Worm (Caenorhabditis elegans) whole organism, early embryonic: ENCODE results near the gene M01H9.10.

Source experiments
- B0310.2 ChIP-seq: sonication (generic microtip); optimal IDR thresholded peaks from 2 replicates; lab custom pipeline; 2016; ENCODE audit warnings: mild to moderate bottlenecking, missing genetic modification characterization, missing compliant biosample characterization
- F13C5.2 ChIP-seq: sonication (generic microtip); optimal IDR thresholded peaks from 2 replicates; lab custom pipeline; 2017; ENCODE audit warnings: mild to moderate bottlenecking, missing genetic modification characterization, inconsistent platforms, missing compliant biosample characterization
- aly-1 ChIP-seq: sonication (generic microtip); optimal IDR thresholded peaks from 2 replicates; lab custom pipeline; 2016; ENCODE audit warnings: missing genetic modification characterization, missing compliant biosample characterization
- ama-1 ChIP-seq: fragments of 150-350 bp; optimal IDR thresholded peaks from 2 replicates; lab custom pipeline; 2014
- ceh-13 ChIP-seq: fragments of 200-800 bp; sonication (Bioruptor generic); optimal IDR thresholded peaks from 2 replicates; lab custom pipeline; 2018; ENCODE audit warnings: mild to moderate bottlenecking, missing genetic modification characterization, missing compliant biosample characterization
- ceh-36 ChIP-seq: sonication (generic microtip); optimal IDR thresholded peaks from 2 replicates; lab custom pipeline; 2016; ENCODE audit warnings: missing genetic modification characterization, inconsistent platforms, missing compliant biosample characterization
- ets-7 ChIP-seq: sonication (generic microtip); optimal IDR thresholded peaks from 2 replicates; lab custom pipeline; 2016; ENCODE audit warnings: missing genotype, missing genetic modification characterization, missing compliant biosample characterization
- flt-1 ChIP-seq: fragments of 200-800 bp; sonication (Bioruptor generic); IDR thresholded peaks from 2 replicates; pipeline ENCODE4 v1.3.6; 2022; ENCODE audit warnings: missing genetic modification characterization, missing compliant biosample characterization
- hmbx-1 ChIP-seq: sonication (generic microtip); optimal IDR thresholded peaks from 2 replicates; lab custom pipeline; 2016; ENCODE audit warnings: mild to moderate bottlenecking, missing genetic modification characterization, missing compliant biosample characterization
- hmg-4 ChIP-seq: fragments of 200-800 bp; sonication (Bioruptor generic); optimal IDR thresholded peaks from 2 replicates; lab custom pipeline; 2018; ENCODE audit warnings: mild to moderate bottlenecking, missing genetic modification characterization, missing compliant biosample characterization
- hnd-1 ChIP-seq: sonication (generic microtip); optimal IDR thresholded peaks from 2 replicates; lab custom pipeline; 2016; ENCODE audit warnings: missing genetic modification characterization, missing compliant biosample characterization
- pes-1 ChIP-seq: fragments of 200-800 bp; sonication (Bioruptor generic); IDR thresholded peaks from 2 replicates; pipeline ENCODE4 v1.3.6; 2022; ENCODE audit warnings: missing genetic modification reagents, missing genetic modification characterization, missing compliant biosample characterization
- scrt-1 ChIP-seq: fragments of 200-800 bp; sonication (Bioruptor generic); IDR thresholded peaks from 2 replicates; pipeline ENCODE4 v1.3.6; 2022; ENCODE audit warnings: missing genetic modification characterization, missing compliant biosample characterization
- sea-1 ChIP-seq: fragments of 200-800 bp; sonication (Bioruptor generic); conservative IDR thresholded peaks from 2 replicates; pipeline ENCODE4 v1.3.6; 2022; ENCODE audit warnings: missing genetic modification characterization, missing compliant biosample characterization
- tbx-11 ChIP-seq: fragments of 200-800 bp; sonication (Bioruptor generic); IDR thresholded peaks from 2 replicates; pipeline ENCODE4 v1.3.6; 2022; ENCODE audit warnings: missing genetic modification characterization, missing compliant biosample characterization
- tbx-37 ChIP-seq: fragments of 200-800 bp; sonication (Bioruptor generic); conservative IDR thresholded peaks from 2 replicates; pipeline ENCODE4 v1.3.6; 2022; ENCODE audit warnings: missing genetic modification reagents, missing genetic modification characterization, missing compliant biosample characterization
- tra-4 ChIP-seq: sonication (generic microtip); optimal IDR thresholded peaks from 2 replicates; lab custom pipeline; 2017; ENCODE audit warnings: missing genetic modification characterization, missing compliant biosample characterization

Gene M01H9.10

DNA sequence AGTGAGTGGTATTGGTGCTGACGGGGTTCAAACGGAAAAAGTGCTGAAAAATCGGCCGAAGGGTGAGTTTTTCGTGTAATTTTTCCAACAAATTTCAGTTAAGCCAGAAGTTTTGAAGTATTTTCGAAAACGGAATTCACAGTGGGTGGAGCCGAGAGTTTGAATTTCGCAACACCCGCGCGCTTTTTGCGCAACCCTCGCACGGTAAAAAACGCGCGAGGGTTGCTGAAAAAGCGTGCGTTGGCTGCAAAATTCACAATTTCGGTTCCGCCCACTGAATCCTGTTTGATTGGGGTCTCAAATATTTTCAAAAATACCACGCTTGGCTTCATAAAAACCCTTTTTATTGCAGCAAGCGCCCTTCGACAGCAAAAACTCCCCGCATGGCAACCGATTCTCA, 32.6 kb downstream of the M01H9.10 start:
- TF ChIP-seq hmbx-1, result no peak
- TF ChIP-seq ama-1 (lab: Kevin White, UChicago), result no peak
- no peak for TF ChIP-seq B0310.2
- TF ChIP-seq pes-1 (GFP tag; lab: Robert Waterston, UW), result 0 out of 2 replicates have a peak, but pooled peaks have one; percentile 39
- 0 out of 2 replicates have a peak, but pooled peaks have one; percentile 2 for TF ChIP-seq sea-1 (GFP tag; lab: Robert Waterston, UW)

DNA sequence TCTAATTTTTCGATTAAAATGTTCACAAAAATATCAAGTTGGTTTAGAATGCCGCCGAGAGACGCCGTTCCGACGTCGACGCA, 32.8 kb downstream of the M01H9.10 start, which contains the start of gene chat-1:
chat-1 (plus strand) TSS at position 48 of the 83 bp plus-strand sequence.
- TF ChIP-seq sea-1 (GFP tag; lab: Robert Waterston, UW) (0 out of 2 replicates have a peak, but pooled peaks have one; percentile 16), ceh-36 (no peak), tra-4 (tag; lab: Kevin White, UChicago) (no peak), ama-1 (lab: Kevin White, UChicago) (peak; percentile 11)

DNA sequence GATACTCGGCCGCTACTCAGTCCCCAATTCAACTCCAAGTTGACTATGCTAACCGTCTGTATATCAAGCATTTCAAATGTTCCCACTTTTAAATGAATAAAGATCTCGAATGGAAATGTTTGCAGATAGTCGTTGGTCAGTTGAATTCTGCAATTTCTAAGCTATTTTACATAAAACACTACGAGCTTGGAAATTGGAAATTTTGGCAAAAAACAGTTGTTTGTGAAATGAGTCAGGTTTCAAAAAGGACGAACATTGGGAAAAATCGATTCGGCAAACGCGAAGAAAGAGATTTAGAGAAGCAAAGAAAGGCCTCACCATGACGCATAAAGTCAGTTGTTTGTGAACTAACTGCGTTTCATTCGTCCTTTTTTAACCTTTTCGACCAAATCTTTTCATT, 33.0 kb downstream of the M01H9.10 start:
- TF ChIP-seq hmg-4 (GFP tag; lab: Kevin White, UChicago) (no peak), aly-1 (tag; lab: Kevin White, UChicago) (no peak), ama-1 (lab: Kevin White, UChicago) (peak; percentile 81)

DNA sequence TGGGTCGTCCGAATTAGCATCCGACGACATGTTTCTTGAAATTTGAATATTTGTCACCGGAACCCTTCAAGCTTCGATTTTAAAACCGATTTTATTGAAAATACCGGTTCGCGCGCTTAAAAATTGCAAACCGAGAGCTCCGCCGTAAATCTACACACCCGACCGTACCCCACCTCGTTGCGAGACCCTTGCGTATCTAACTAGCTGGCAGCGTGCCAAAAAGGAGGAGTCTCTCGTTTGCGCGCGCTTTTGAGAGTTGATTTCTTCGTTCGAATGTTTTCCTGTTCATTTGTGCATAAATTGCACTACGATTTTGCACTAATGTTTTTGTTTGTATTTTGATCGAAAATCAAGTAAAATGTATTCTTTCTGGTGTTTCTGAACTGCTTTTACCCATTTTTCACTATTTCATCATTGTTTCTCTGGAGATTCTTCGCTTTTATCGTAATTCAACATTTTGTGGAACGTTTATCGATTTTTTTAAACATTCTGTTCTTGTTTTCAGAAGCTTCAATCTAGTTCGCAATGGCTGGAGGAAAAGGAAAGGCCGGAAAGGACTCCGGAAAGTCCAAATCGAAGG, 34.1 kb downstream of the M01H9.10 start, which contains the start of the genes wapl-1 and htz-1:
wapl-1 (minus strand) TSS at position 30 of the 580 bp plus-strand sequence.
htz-1 (plus strand) TSS at position 506 of the 580 bp plus-strand sequence.
- TF ChIP-seq F13C5.2 (tag; lab: Kevin White, UChicago) (peak; percentile 48), hnd-1 (no peak), ets-7 (tag; lab: Kevin White, UChicago) (no peak), B0310.2 (no peak), tbx-37 (GFP tag; lab: Robert Waterston, UW) (peak; percentile 43; the same call in 1 of the 2 replicates), flt-1 (GFP tag; lab: Robert Waterston, UW) (peak; percentile 60), tra-4 (tag; lab: Kevin White, UChicago) (no peak), ceh-13 (no peak), hmg-4 (GFP tag; lab: Kevin White, UChicago) (no peak), hmbx-1 (no peak), ama-1 (lab: Kevin White, UChicago) (no peak), tbx-11 (no peak), scrt-1 (GFP tag; lab: Robert Waterston, UW) (no peak), pes-1 (GFP tag; lab: Robert Waterston, UW) (peak; percentile 60; the same call in 1 of the 2 replicates), sea-1 (GFP tag; lab: Robert Waterston, UW) (0 out of 2 replicates have a peak, but pooled peaks have one; percentile 20), aly-1 (tag; lab: Kevin White, UChicago) (no peak), ceh-36 (no peak)

DNA sequence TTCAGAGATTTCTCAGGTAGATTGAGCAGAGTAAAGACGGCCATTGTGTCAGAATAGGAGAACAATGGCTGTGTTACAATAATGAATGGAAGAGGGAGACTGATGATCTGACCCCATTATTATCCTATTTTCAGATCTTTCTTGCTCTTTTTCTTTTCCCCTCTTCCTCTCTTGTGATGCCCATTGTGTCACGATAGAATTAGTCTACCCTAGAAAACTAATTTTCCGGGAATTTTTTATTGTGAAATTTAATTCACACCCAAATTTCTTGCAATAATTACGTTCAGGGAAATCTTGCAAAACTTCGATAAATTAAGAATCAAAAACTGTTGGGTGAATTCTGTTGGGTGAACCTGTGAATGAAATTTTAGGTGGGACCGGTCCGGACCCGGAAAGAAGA, 38.9 kb downstream of the M01H9.10 start, which contains the start of gene fbxb-75:
fbxb-75 (minus strand) TSS at position 101 of the 400 bp plus-strand sequence.
- TF ChIP-seq ceh-13, result no peak
- no peak for TF ChIP-seq tbx-37 (GFP tag; lab: Robert Waterston, UW)
- no peak for TF ChIP-seq ama-1 (lab: Kevin White, UChicago)
- no peak for TF ChIP-seq pes-1 (GFP tag; lab: Robert Waterston, UW)

DNA sequence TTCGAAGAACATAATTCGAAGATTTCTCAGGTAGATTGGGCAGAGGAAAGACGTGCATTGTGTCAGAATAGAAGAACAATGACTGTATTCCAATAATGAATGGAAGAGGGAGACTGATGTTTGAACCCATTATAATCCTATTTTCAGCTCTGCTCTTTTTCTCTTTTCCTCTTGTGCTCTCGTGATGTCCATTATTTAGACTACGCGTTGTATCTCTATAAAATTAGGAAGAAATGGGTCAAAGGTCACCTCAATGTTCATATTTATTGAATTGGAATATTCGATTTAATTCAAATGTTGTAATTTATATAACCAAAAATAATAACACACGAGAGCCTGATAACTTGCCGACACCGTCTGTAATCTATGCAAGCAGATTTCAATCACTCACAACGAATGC, 40.7 kb downstream of the M01H9.10 start, which contains the start of gene fbxb-74:
fbxb-74 (minus strand) TSS at position 101 of the 400 bp plus-strand sequence.
- TF ChIP-seq sea-1 (GFP tag; lab: Robert Waterston, UW), result no peak
- TF ChIP-seq aly-1 (tag; lab: Kevin White, UChicago), result no peak
- no peak for TF ChIP-seq tbx-11
- TF ChIP-seq hnd-1, result no peak
- no peak for TF ChIP-seq B0310.2
- no peak for TF ChIP-seq ets-7 (tag; lab: Kevin White, UChicago)
- TF ChIP-seq ceh-36, result no peak
- TF ChIP-seq tbx-37 (GFP tag; lab: Robert Waterston, UW), result no peak
- no peak for TF ChIP-seq scrt-1 (GFP tag; lab: Robert Waterston, UW)
- TF ChIP-seq ama-1 (lab: Kevin White, UChicago), result no peak
- TF ChIP-seq hmbx-1, result no peak
- TF ChIP-seq F13C5.2 (tag; lab: Kevin White, UChicago), result no peak
- TF ChIP-seq pes-1 (GFP tag; lab: Robert Waterston, UW), result no peak
- no peak for TF ChIP-seq hmg-4 (GFP tag; lab: Kevin White, UChicago)
- no peak for TF ChIP-seq tra-4 (tag; lab: Kevin White, UChicago)

DNA sequence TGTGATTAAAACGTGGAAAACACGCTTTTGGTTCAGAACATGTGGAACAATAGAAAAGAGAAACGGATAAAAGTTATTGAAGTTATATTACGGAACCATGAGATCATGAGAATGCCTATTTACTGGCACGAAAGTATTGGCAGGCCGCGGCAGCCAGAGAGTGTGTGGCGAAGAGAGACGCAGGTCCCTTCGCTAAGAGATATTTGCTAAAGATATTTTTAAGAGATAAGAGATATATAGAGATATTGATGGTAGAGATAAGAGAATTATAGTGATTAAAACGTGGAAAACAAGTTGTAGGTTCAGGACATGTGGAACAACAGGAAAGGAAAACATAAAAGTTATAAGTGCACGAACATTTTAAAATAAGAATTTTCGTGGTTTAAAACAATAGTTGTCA, 42.1 kb downstream of the M01H9.10 start:
- TF ChIP-seq flt-1 (GFP tag; lab: Robert Waterston, UW) (no peak), F13C5.2 (tag; lab: Kevin White, UChicago) (no peak)

DNA sequence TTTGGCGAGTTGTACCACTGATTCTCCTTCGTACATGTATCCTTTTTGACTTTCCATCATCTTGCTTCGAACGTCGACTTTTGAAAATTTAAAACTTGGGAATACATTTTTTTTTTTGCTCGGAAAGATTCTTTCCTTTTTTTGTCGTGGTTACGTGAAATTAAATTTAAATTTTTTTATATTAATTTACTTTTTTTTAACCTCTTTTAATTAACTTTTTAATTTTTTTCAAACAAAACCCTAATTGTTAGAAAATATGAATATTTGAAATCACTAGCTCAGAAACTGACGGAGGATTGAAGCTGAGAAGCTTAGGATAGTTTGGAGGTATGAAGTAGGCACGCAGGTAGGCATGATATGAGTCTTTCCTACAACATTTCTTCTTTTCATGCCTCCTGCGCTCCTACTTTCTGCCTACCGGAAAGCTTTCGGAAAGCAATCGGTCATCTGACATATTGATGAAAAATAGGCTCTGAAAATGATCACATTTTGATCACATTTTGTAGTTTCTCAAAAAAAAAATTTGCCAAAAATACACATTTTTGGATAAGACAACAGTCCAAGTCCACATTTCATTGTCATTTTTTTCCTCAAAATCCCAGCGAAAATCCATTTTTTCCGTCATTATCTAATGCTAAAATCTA, 45.4 kb downstream of the M01H9.10 start, which contains the start of the genes R08C7.8 and R08C7.4:
R08C7.8 (minus strand) TSS at position 101 of the 644 bp plus-strand sequence.
R08C7.4 (plus strand) TSS at position 594 of the 644 bp plus-strand sequence.
- no peak for TF ChIP-seq sea-1 (GFP tag; lab: Robert Waterston, UW)
- TF ChIP-seq aly-1 (tag; lab: Kevin White, UChicago), result no peak
- no peak for TF ChIP-seq flt-1 (GFP tag; lab: Robert Waterston, UW)
- TF ChIP-seq ceh-13, result no peak
- TF ChIP-seq ceh-36, result no peak
